Fruit fly (Drosophila melanogaster) whole organism, prepupa: ENCODE results near the gene Tssk.

ENCODE experiments used
- Blimp-1 ChIP-seq: fragments of 200-800 bp; sonication (Bioruptor generic); optimal IDR thresholded peaks from 3 replicates; lab custom pipeline; 2017; ENCODE audit warnings: missing biosample characterization, missing genetic modification characterization, mild to moderate bottlenecking, moderate library complexity, missing genetic modification reagents
- CG10631 ChIP-seq: fragments of 200-800 bp; sonication (Bioruptor generic); optimal IDR thresholded peaks from 2 replicates; lab custom pipeline; 2016; ENCODE audit warnings: missing biosample characterization, missing genetic modification characterization
- CG11902 ChIP-seq: fragments of 200-800 bp; sonication (Bioruptor generic); optimal IDR thresholded peaks from 3 replicates; lab custom pipeline; 2016; ENCODE audit warnings: missing biosample characterization, missing genetic modification characterization
- CG15336 ChIP-seq: fragments of 200-800 bp; sonication (Bioruptor generic); IDR thresholded peaks from 2 replicates; pipeline ENCODE4 v1.3.6; 2022; ENCODE audit warnings: missing biosample characterization, missing genetic modification characterization
- CG1621 ChIP-seq: fragments of 200-800 bp; sonication (Bioruptor generic); optimal IDR thresholded peaks from 3 replicates; lab custom pipeline; 2018; ENCODE audit warnings: missing biosample characterization, mild to moderate bottlenecking, missing genetic modification characterization
- CG16779 ChIP-seq: fragments of 200-800 bp; sonication (Bioruptor generic); optimal IDR thresholded peaks from 3 replicates; lab custom pipeline; 2017; ENCODE audit warnings: missing biosample characterization, mild to moderate bottlenecking, missing genetic modification characterization
- CG31627 ChIP-seq: fragments of 200-800 bp; sonication (Bioruptor generic); optimal IDR thresholded peaks from 3 replicates; lab custom pipeline; 2016; ENCODE audit warnings: missing biosample characterization, missing genetic modification characterization
- CG32006 ChIP-seq: fragments of 200-800 bp; sonication (Bioruptor generic); optimal IDR thresholded peaks from 3 replicates; lab custom pipeline; 2017; ENCODE audit warnings: missing biosample characterization, mild to moderate bottlenecking, missing genetic modification characterization
- CG34406 ChIP-seq: fragments of 200-800 bp; sonication (Bioruptor generic); optimal IDR thresholded peaks from 3 replicates; lab custom pipeline; 2016; ENCODE audit warnings: missing biosample characterization, missing genetic modification characterization
- CG3919 ChIP-seq: fragments of 200-800 bp; sonication (Bioruptor generic); optimal IDR thresholded peaks from 3 replicates; lab custom pipeline; 2016; ENCODE audit warnings: missing biosample characterization, missing genetic modification characterization
- CG4318 ChIP-seq: fragments of 200-800 bp; sonication (Bioruptor generic); optimal IDR thresholded peaks from 3 replicates; lab custom pipeline; 2017; ENCODE audit warnings: missing biosample characterization, mild to moderate bottlenecking, missing genetic modification characterization
- CG6163 ChIP-seq: fragments of 200-800 bp; sonication (Bioruptor generic); IDR thresholded peaks from 3 replicates; pipeline ENCODE4 v1.3.6; 2022; ENCODE audit warnings: missing biosample characterization, missing genetic modification characterization
- CG6276 ChIP-seq: fragments of 200-800 bp; sonication (Bioruptor generic); optimal IDR thresholded peaks from 2 replicates; lab custom pipeline; 2017; ENCODE audit warnings: missing biosample characterization, mild to moderate bottlenecking, missing genetic modification characterization
- CG6808 ChIP-seq: fragments of 200-800 bp; sonication (Bioruptor generic); optimal IDR thresholded peaks from 3 replicates; lab custom pipeline; 2017; ENCODE audit warnings: missing biosample characterization, missing genetic modification characterization, mild to moderate bottlenecking, moderate library complexity, missing genetic modification reagents
- CG6854 ChIP-seq: fragments of 200-800 bp; sonication (Bioruptor generic); optimal IDR thresholded peaks from 2 replicates; lab custom pipeline; 2017; ENCODE audit warnings: missing biosample characterization, mild to moderate bottlenecking, missing genetic modification characterization
- CG8319 ChIP-seq: fragments of 200-800 bp; sonication (Bioruptor generic); optimal IDR thresholded peaks from 3 replicates; lab custom pipeline; 2016; ENCODE audit warnings: missing biosample characterization, missing genetic modification characterization
- CG8632 ChIP-seq: fragments of 200-800 bp; sonication (Bioruptor generic); optimal IDR thresholded peaks from 3 replicates; lab custom pipeline; 2016; ENCODE audit warnings: missing biosample characterization, missing genetic modification characterization
- CG9139 ChIP-seq: fragments of 200-800 bp; sonication (Bioruptor generic); optimal IDR thresholded peaks from 3 replicates; lab custom pipeline; 2017; ENCODE audit warnings: missing biosample characterization, mild to moderate bottlenecking, missing genetic modification characterization
- Eip75B ChIP-seq: fragments of 200-800 bp; sonication (Bioruptor generic); optimal IDR thresholded peaks from 3 replicates; lab custom pipeline; 2016; ENCODE audit warnings: missing biosample characterization, missing genetic modification characterization
- Eip78C ChIP-seq: fragments of 200-800 bp; sonication (Bioruptor generic); peaks from one replicate; lab custom pipeline; 2016; ENCODE audit warnings: missing biosample characterization, missing genetic modification characterization
- Eip93F ChIP-seq: fragments of 200-800 bp; sonication (Bioruptor generic); optimal IDR thresholded peaks from 2 replicates; lab custom pipeline; 2016; ENCODE audit warnings: missing biosample characterization, mild to moderate bottlenecking, missing genetic modification characterization
- Ets21C ChIP-seq: fragments of 200-800 bp; sonication (Bioruptor generic); optimal IDR thresholded peaks from 3 replicates; lab custom pipeline; 2016; ENCODE audit warnings: missing biosample characterization, missing genetic modification characterization
- Gug ChIP-seq: fragments of 200-800 bp; sonication (Bioruptor generic); IDR thresholded peaks from 2 replicates; pipeline ENCODE4 v1.3.6; 2022; ENCODE audit warnings: missing biosample characterization, missing genetic modification characterization
- Lpt ChIP-seq: fragments of 200-800 bp; sonication (Bioruptor generic); optimal IDR thresholded peaks from 3 replicates; lab custom pipeline; 2016; ENCODE audit warnings: missing biosample characterization, missing genetic modification characterization
- Met ChIP-seq: fragments of 200-800 bp; sonication (Bioruptor generic); optimal IDR thresholded peaks from 3 replicates; lab custom pipeline; 2016; ENCODE audit warnings: missing biosample characterization, missing genetic modification characterization
- OdsH ChIP-seq: fragments of 200-800 bp; sonication (Bioruptor generic); optimal IDR thresholded peaks from 3 replicates; lab custom pipeline; 2016; ENCODE audit warnings: missing biosample characterization, missing genetic modification characterization
- Sox102F ChIP-seq: fragments of 200-800 bp; sonication (Bioruptor generic); optimal IDR thresholded peaks from 2 replicates; lab custom pipeline; 2016; ENCODE audit warnings: missing biosample characterization, mild to moderate bottlenecking, missing genetic modification characterization
- Sox14 ChIP-seq: fragments of 200-800 bp; sonication (Bioruptor generic); optimal IDR thresholded peaks from 3 replicates; lab custom pipeline; 2016; ENCODE audit warnings: missing biosample characterization, missing genetic modification characterization
- cyc ChIP-seq: fragments of 200-800 bp; sonication (Bioruptor generic); optimal IDR thresholded peaks from 3 replicates; lab custom pipeline; 2016; ENCODE audit warnings: missing biosample characterization, missing genetic modification characterization
- dac ChIP-seq: fragments of 200-800 bp; sonication (Bioruptor generic); optimal IDR thresholded peaks from 2 replicates; lab custom pipeline; 2017; ENCODE audit warnings: missing biosample characterization, mild to moderate bottlenecking, missing genetic modification characterization
- dsx ChIP-seq: fragments of 200-800 bp; optimal IDR thresholded peaks from 3 replicates; lab custom pipeline; 2019; ENCODE audit warnings: missing biosample characterization, mild to moderate bottlenecking, missing genetic modification characterization, moderate library complexity; ENCODE audit not compliant: poor library complexity, severe bottlenecking
- eg ChIP-seq: fragments of 200-800 bp; sonication (Bioruptor generic); IDR thresholded peaks from 3 replicates; pipeline ENCODE4 v1.3.6; 2022; ENCODE audit warnings: missing biosample characterization, missing genetic modification characterization
- fd59A ChIP-seq: fragments of 200-800 bp; sonication (Bioruptor generic); optimal IDR thresholded peaks from 2 replicates; lab custom pipeline; 2017; ENCODE audit warnings: missing biosample characterization, mild to moderate bottlenecking, missing genetic modification characterization, missing genetic modification reagents
- fkh ChIP-seq: fragments of 200-800 bp; sonication (Bioruptor generic); optimal IDR thresholded peaks from 3 replicates; lab custom pipeline; 2017; ENCODE audit warnings: missing biosample characterization, mild to moderate bottlenecking, missing genetic modification characterization, moderate library complexity
- net ChIP-seq: fragments of 200-800 bp; sonication (Bioruptor generic); optimal IDR thresholded peaks from 3 replicates; lab custom pipeline; 2016; ENCODE audit warnings: missing biosample characterization, missing genetic modification characterization
- pdm3 ChIP-seq: fragments of 200-800 bp; sonication (Bioruptor generic); optimal IDR thresholded peaks from 3 replicates; lab custom pipeline; 2016; ENCODE audit warnings: missing biosample characterization, missing genetic modification characterization
- salr ChIP-seq, 2 experiments: fragments of 200-800 bp; sonication (Bioruptor generic); optimal IDR thresholded peaks; 3 replicates each; lab custom pipeline; 2016 to 2018; ENCODE audit warnings: missing biosample characterization in 2 of 2, missing genetic modification characterization in 2 of 2, mild to moderate bottlenecking in 1 of 2
- spab ChIP-seq: fragments of 200-800 bp; sonication (Bioruptor generic); optimal IDR thresholded peaks from 2 replicates; lab custom pipeline; 2017; ENCODE audit warnings: missing biosample characterization, mild to moderate bottlenecking, missing genetic modification characterization, missing genetic modification reagents
- ss ChIP-seq, 2 experiments: fragments of 200-800 bp; sonication (Bioruptor generic); optimal IDR thresholded peaks; 2 replicates in 1 of 2; 3 replicates in 1 of 2; lab custom pipeline; 2017 to 2018; ENCODE audit warnings: mild to moderate bottlenecking in 2 of 2, missing biosample characterization in 2 of 2, missing genetic modification characterization in 2 of 2, moderate library complexity in 1 of 2
- svp ChIP-seq: fragments of 200-800 bp; sonication (Bioruptor generic); peaks from one replicate; lab custom pipeline; 2016; ENCODE audit warnings: missing biosample characterization, missing genetic modification characterization
- vri ChIP-seq: fragments of 200-800 bp; sonication (Bioruptor generic); optimal IDR thresholded peaks from 3 replicates; lab custom pipeline; 2016; ENCODE audit warnings: missing biosample characterization, mild to moderate bottlenecking, missing genetic modification characterization

Gene Tssk

DNA sequence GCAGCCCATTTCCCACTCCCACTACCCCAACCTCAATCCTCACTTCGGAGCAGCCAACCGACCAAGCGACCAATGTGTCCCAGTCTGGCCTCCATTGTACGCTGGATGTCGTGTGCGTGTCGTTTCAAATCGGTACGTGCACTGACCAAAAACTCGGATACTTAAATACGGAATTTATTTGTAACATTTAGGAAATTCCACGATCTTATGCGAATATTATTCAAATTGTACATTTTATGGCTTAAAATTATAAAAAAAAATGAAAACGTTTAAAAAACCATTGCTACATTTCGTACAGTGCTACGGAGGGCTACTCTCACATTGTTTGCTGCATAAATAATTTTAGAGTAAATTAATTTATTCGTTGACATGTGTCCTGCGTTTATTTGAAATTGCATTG, 26.1 kb downstream of the Tssk start (continued):
- peak; percentile 1 for TF ChIP-seq Met (GFP tag; lab: Kevin White, UChicago)
- peak; percentile 53 for TF ChIP-seq CG4318 (GFP tag; lab: Kevin White, UChicago)
- peak; percentile 13 for TF ChIP-seq Sox14
- peak; percentile 79 for TF ChIP-seq Eip78C (GFP tag; lab: Kevin White, UChicago)
- peak; percentile 69 for TF ChIP-seq CG6163
- peak; percentile 26 for TF ChIP-seq CG10631 (GFP tag; lab: Kevin White, UChicago)
- TF ChIP-seq dsx, result no peak
- peak; percentile 53 for TF ChIP-seq pdm3 (GFP tag; lab: Kevin White, UChicago)
- no peak for TF ChIP-seq CG16779 (tag; lab: Kevin White, UChicago)
- no peak for TF ChIP-seq CG34406 (GFP tag; lab: Kevin White, UChicago)
- TF ChIP-seq ss (GFP tag; optimal IDR thresholded peaks at IDR 0.05; lab: Kevin White, UChicago), result no peak
- peak; percentile 81 for TF ChIP-seq CG15336 (GFP tag; lab: Robert Waterston, UW)
- no peak for TF ChIP-seq Ets21C (GFP tag; lab: Kevin White, UChicago)
- TF ChIP-seq CG8319 (GFP tag; lab: Kevin White, UChicago), result no peak
- TF ChIP-seq cyc (GFP tag; lab: Kevin White, UChicago), result peak; percentile 1
- peak in 1 of 2 experiments; percentile 48 for TF ChIP-seq salr (GFP tag; optimal IDR thresholded peaks at IDR 0.05; lab: Kevin White, UChicago)
- no peak for TF ChIP-seq fkh (GFP tag; lab: Kevin White, UChicago)
- no peak for TF ChIP-seq dac (GFP tag; lab: Kevin White, UChicago)
- peak; percentile 75 for TF ChIP-seq CG6276
- peak; percentile 39; the same call in 1 of the 2 replicates for TF ChIP-seq Gug (GFP tag; lab: Robert Waterston, UW)
- TF ChIP-seq CG11902 (GFP tag; lab: Kevin White, UChicago), result no peak
- TF ChIP-seq net (GFP tag; lab: Kevin White, UChicago), result peak; percentile 38
- no peak for TF ChIP-seq Blimp-1
- peak; percentile 73 for TF ChIP-seq CG32006 (GFP tag; lab: Kevin White, UChicago)
- no peak for TF ChIP-seq CG9139 (GFP tag; lab: Kevin White, UChicago)
- no peak for TF ChIP-seq Sox102F
- TF ChIP-seq CG8632, result no peak
- TF ChIP-seq CG6808, result no peak
- TF ChIP-seq Eip93F, result no peak
- peak; percentile 49 for TF ChIP-seq OdsH (GFP tag; lab: Kevin White, UChicago)
- peak; percentile 47 for TF ChIP-seq svp
- TF ChIP-seq CG3919, result peak; percentile 54
- TF ChIP-seq vri (GFP tag; lab: Kevin White, UChicago), result no peak

- TF ChIP-seq CG34406 (GFP tag; lab: Kevin White, UChicago) (no peak), Blimp-1 (no peak), CG6808 (no peak), Ets21C (GFP tag; lab: Kevin White, UChicago) (no peak), Met (GFP tag; lab: Kevin White, UChicago) (no peak), CG1621 (tag; lab: Kevin White, UChicago) (peak; percentile 10), eg (GFP tag; lab: Robert Waterston, UW) (no peak), fd59A (no peak), CG6854 (GFP tag; lab: Kevin White, UChicago) (no peak), svp (peak; percentile 83), CG11902 (GFP tag; lab: Kevin White, UChicago) (no peak), Lpt (GFP tag; lab: Kevin White, UChicago) (no peak), net (GFP tag; lab: Kevin White, UChicago) (no peak), pdm3 (GFP tag; lab: Kevin White, UChicago) (no peak), spab (no peak), Sox14 (no peak), CG6163 (0 out of 3 replicates have a peak, but pooled peaks have one; percentile 10), CG6276 (peak; percentile 2), CG31627 (no peak), vri (GFP tag; lab: Kevin White, UChicago) (no peak), dsx (peak; percentile 13), Gug (GFP tag; lab: Robert Waterston, UW) (no peak), Eip78C (GFP tag; lab: Kevin White, UChicago) (peak; percentile 56), Eip75B (GFP tag; lab: Kevin White, UChicago) (peak; percentile 4), CG9139 (GFP tag; lab: Kevin White, UChicago) (no peak)
These were observed 29.9 kb downstream of the Tssk start for dm6 chr3R:18628311-18628811.
